Worm (Caenorhabditis elegans) whole organism, L1 larva: ENCODE results near the gene T07D3.2.

Experiments
- egl-13 ChIP-seq: sonication (generic microtip); optimal IDR thresholded peaks from 2 replicates; lab custom pipeline; 2016; ENCODE audit warnings: missing genotype, missing genetic modification reagents, missing genetic modification characterization, missing compliant biosample characterization
- lin-13 ChIP-seq: fragments of 150-350 bp; optimal IDR thresholded peaks from 2 replicates; lab custom pipeline; 2014; ENCODE audit warnings: missing biosample characterization, missing genetic modification reagents, missing genetic modification characterization
- nhr-12 ChIP-seq: sonication (generic microtip); optimal IDR thresholded peaks from 2 replicates; lab custom pipeline; 2017; ENCODE audit warnings: missing biosample characterization, missing genetic modification characterization
- nhr-237 ChIP-seq: fragments of 150-350 bp; optimal IDR thresholded peaks from 2 replicates; lab custom pipeline; 2014; ENCODE audit warnings: missing biosample characterization, missing genetic modification characterization
- nhr-28 ChIP-seq: fragments of 150-350 bp; optimal IDR thresholded peaks from 2 replicates; lab custom pipeline; 2014; ENCODE audit warnings: missing biosample characterization, missing genetic modification characterization
- nhr-71 ChIP-seq: sonication (generic microtip); optimal IDR thresholded peaks from 2 replicates; lab custom pipeline; 2016; ENCODE audit warnings: mild to moderate bottlenecking, missing genetic modification characterization, moderate library complexity, missing compliant biosample characterization
- snpc-4 ChIP-seq: fragments of 150-350 bp; optimal IDR thresholded peaks from 2 replicates; lab custom pipeline; 2014; ENCODE audit warnings: missing biosample characterization, missing genetic modification characterization
- unc-130 ChIP-seq: fragments of 150-350 bp; optimal IDR thresholded peaks from 2 replicates; lab custom pipeline; 2017; ENCODE audit warnings: missing biosample characterization, missing genetic modification characterization, inconsistent platforms
- unc-98 ChIP-seq: fragments of 200-800 bp; sonication (Bioruptor generic); IDR thresholded peaks from 2 replicates; pipeline ENCODE4 v1.3.6; 2022; ENCODE audit warnings: missing genetic modification characterization, missing compliant biosample characterization
- ztf-11 ChIP-seq, 2 experiments: sonication (generic microtip); optimal IDR thresholded peaks; 2 replicates each; lab custom pipeline; 2016 to 2017; ENCODE audit warnings: missing genetic modification characterization in 2 of 2, missing biosample characterization in 1 of 2, missing compliant biosample characterization in 1 of 2

DNA sequence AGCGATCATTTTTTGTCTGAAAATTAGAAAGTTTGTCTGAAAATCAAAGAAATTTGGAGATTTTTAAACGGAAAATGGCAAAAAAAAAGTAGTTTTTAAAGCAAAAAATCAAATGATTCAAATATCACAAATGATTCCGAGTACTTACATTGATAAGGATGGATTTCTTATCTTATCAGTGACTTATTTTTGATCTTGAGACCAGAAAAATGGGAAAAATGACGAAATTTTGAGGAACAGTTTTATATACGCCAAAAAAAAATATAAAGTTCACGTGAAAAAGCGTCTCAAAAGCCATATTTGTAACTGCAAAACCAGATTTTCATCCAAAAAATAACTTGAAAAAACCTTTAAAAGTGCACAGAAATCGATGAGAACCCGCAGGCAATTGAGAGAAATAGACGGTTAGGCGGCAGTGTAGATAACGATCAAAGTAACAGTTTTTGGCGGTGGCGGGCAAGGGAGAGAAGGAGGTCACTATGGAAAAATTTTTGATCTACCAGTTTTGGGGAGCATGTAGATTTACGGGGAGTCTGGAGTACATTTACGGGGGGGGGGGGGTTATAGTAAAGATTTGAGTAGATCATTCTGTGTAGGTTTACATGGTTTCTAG, 906 bp upstream of the T07D3.2 start, which contains the start of gene T07D3.9:
- TF ChIP-seq unc-130 (tag; lab: Kevin White, UChicago): no peak
- TF ChIP-seq nhr-237 (tag; lab: Kevin White, UChicago): no peak
- TF ChIP-seq nhr-12 (tag; lab: Kevin White, UChicago): no peak
- TF ChIP-seq unc-98: no peak
- no peak for TF ChIP-seq snpc-4 (tag; lab: Kevin White, UChicago)
- TF ChIP-seq nhr-71 (tag; lab: Kevin White, UChicago): no peak
- TF ChIP-seq lin-13 (GFP tag; lab: Kevin White, UChicago): no peak
- no peak for TF ChIP-seq nhr-28 (tag; lab: Kevin White, UChicago)
- no peak for TF ChIP-seq egl-13 (tag; lab: Kevin White, UChicago)
- no peak for TF ChIP-seq ztf-11 (tag; optimal IDR thresholded peaks at IDR 0.05; lab: Kevin White, UChicago)
